Worm (Caenorhabditis elegans) whole organism, young adult: ENCODE data around the gene dpy-30.

Experiments used
- Y56A3A.18 ChIP-seq: fragments of 200-800 bp; sonication (Bioruptor generic); IDR thresholded peaks from 2 replicates; pipeline ENCODE4 v1.3.6; 2022; ENCODE audit warnings: missing genetic modification reagents, missing genetic modification characterization, missing compliant biosample characterization
- ama-1 ChIP-seq, 3 experiments: fragments of 150-350 bp in 1 of 3; sonication (generic microtip) in 2 of 3; optimal IDR thresholded peaks; 2 replicates each; lab custom pipeline; 2014 to 2018; ENCODE audit warnings: missing biosample characterization in 2 of 3, missing genetic modification characterization in 2 of 3, missing genetic modification reagents in 2 of 3
- ceh-79 ChIP-seq: sonication (generic microtip); optimal IDR thresholded peaks from 2 replicates; lab custom pipeline; 2017; ENCODE audit warnings: mild to moderate bottlenecking, missing genetic modification characterization, missing compliant biosample characterization
- him-1 ChIP-seq: sonication (generic microtip); optimal IDR thresholded peaks from 2 replicates; lab custom pipeline; 2016; ENCODE audit warnings: missing genotype, missing genetic modification reagents, missing genetic modification characterization, missing compliant biosample characterization
- lsy-27 ChIP-seq: sonication (generic microtip); optimal IDR thresholded peaks from 2 replicates; lab custom pipeline; 2017; ENCODE audit warnings: missing genetic modification characterization, mild to moderate bottlenecking, missing compliant biosample characterization, antibody characterized with exemption, missing genotype, borderline replicate concordance; ENCODE audit not compliant: insufficient read depth
- madf-10 ChIP-seq: sonication (generic microtip); optimal IDR thresholded peaks from 2 replicates; lab custom pipeline; 2016; ENCODE audit warnings: mild to moderate bottlenecking, missing genetic modification characterization, missing compliant biosample characterization
- nfya-1 ChIP-seq: sonication (generic microtip); optimal IDR thresholded peaks from 2 replicates; lab custom pipeline; 2017; ENCODE audit warnings: antibody characterized with exemption, missing compliant biosample characterization, missing genetic modification characterization, borderline replicate concordance; ENCODE audit not compliant: insufficient read depth
- unc-130 ChIP-seq: sonication (generic microtip); optimal IDR thresholded peaks from 2 replicates; lab custom pipeline; 2016; ENCODE audit warnings: missing genetic modification reagents, missing genetic modification characterization, missing compliant biosample characterization
- unc-62 ChIP-seq: fragments of 150-350 bp; optimal IDR thresholded peaks from 2 replicates; lab custom pipeline; 2014; ENCODE audit warnings: missing biosample characterization, missing genetic modification reagents, missing genetic modification characterization
- ztf-25 ChIP-seq: fragments of 200-800 bp; sonication (Bioruptor generic); IDR thresholded peaks from 2 replicates; pipeline ENCODE4 v1.3.6; 2022; ENCODE audit warnings: missing genetic modification reagents, missing genetic modification characterization, missing compliant biosample characterization
- ztf-6 ChIP-seq: fragments of 200-800 bp; sonication (Bioruptor generic); IDR thresholded peaks from 2 replicates; pipeline ENCODE4 v1.3.6; 2022; ENCODE audit warnings: missing genetic modification reagents, missing genetic modification characterization, missing compliant biosample characterization

DNA sequence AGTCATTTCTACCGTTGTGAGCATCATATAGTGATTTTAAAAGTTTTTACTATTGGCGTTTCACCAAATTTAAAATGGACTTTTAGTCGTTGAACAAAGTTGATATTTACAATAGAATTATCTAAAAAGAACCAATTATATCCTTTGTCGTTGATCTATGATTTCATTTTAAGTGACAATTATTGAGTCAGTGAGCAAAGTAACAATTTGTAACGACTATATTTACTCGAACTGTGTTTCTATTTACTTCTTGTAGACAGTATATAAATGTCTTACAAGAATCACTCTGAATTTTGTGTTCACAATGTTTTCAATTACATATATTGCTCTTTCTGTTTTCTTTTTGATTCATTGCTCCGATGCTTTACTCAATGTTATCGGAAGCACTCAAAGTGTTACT is 49.8 kb downstream of the dpy-30 start, which contains the start of gene ttr-22:
- TF ChIP-seq ama-1 (optimal IDR thresholded peaks at IDR 0.05; lab: Kevin White, UChicago) = no peak
- TF ChIP-seq ama-1 (GFP tag; optimal IDR thresholded peaks at IDR 0.05; lab: Kevin White, UChicago) = no peak
- no peak for TF ChIP-seq ztf-25 (GFP tag; lab: Robert Waterston, UW)
- no peak for TF ChIP-seq ztf-6
- TF ChIP-seq lsy-27 (tag; lab: Kevin White, UChicago) = no peak
- no peak for TF ChIP-seq unc-130
- no peak for TF ChIP-seq him-1 (tag; lab: Kevin White, UChicago)
- TF ChIP-seq Y56A3A.18 (GFP tag; lab: Robert Waterston, UW) = no peak
- TF ChIP-seq madf-10 (tag; lab: Kevin White, UChicago) = no peak
- no peak for TF ChIP-seq nfya-1
- no peak for TF ChIP-seq unc-62 (GFP tag; lab: Kevin White, UChicago)
- no peak for TF ChIP-seq ceh-79 (tag; lab: Kevin White, UChicago)
